Worm (Caenorhabditis elegans) whole organism, L1 larva: ENCODE measurements around the gene sdf-9.

Experiments
- efl-3 ChIP-seq: fragments of 200-800 bp; sonication (Bioruptor generic); optimal IDR thresholded peaks from 2 replicates; lab custom pipeline; 2018; ENCODE audit warnings: mild to moderate bottlenecking, missing genetic modification characterization, missing compliant biosample characterization
- nhr-12 ChIP-seq: sonication (generic microtip); optimal IDR thresholded peaks from 2 replicates; lab custom pipeline; 2017; ENCODE audit warnings: missing biosample characterization, missing genetic modification characterization
- pag-3 ChIP-seq: sonication (generic microtip); optimal IDR thresholded peaks from 2 replicates; lab custom pipeline; 2017; ENCODE audit warnings: missing genetic modification characterization, mild to moderate bottlenecking, missing compliant biosample characterization, antibody characterized with exemption, borderline replicate concordance; ENCODE audit not compliant: insufficient read depth
- pqm-1 ChIP-seq: sonication (generic microtip); optimal IDR thresholded peaks from 3 replicates; lab custom pipeline; 2017; ENCODE audit warnings: missing biosample characterization, missing genetic modification characterization
- unc-86 ChIP-seq: sonication (generic microtip); optimal IDR thresholded peaks from 2 replicates; lab custom pipeline; 2016; ENCODE audit warnings: missing genetic modification characterization, missing compliant biosample characterization
- zag-1 ChIP-seq: fragments of 150-350 bp; optimal IDR thresholded peaks from 2 replicates; lab custom pipeline; 2014; ENCODE audit warnings: missing biosample characterization, missing genetic modification characterization

DNA sequence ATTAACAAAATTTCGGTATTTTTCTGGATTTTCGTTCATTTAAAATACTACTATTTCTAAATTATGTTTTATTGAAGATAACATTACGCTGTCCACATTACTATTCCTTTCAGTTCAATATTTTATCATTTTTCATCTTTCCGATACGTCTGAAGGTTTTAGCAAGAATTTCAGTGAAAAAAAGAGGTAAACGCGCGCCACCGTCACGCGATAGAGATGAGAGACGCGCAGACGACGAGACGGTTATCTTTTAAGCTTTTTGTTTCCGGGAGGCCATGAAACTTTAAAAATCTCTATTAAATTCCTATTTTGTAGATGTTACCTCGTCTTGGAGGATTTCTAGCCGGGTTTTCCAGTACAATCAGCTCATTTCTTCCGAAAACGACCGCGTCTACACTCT, 39.7 kb downstream of the sdf-9 start, which contains the start of gene mrps-12:
- TF ChIP-seq pqm-1 (tag; lab: Kevin White, UChicago): no peak
- TF ChIP-seq efl-3 (GFP tag; lab: Kevin White, UChicago): no peak
- no peak for TF ChIP-seq unc-86 (tag; lab: Kevin White, UChicago)
- TF ChIP-seq nhr-12 (tag; lab: Kevin White, UChicago): no peak
- no peak for TF ChIP-seq zag-1 (tag; lab: Kevin White, UChicago)
- no peak for TF ChIP-seq pag-3
